Fruit fly (Drosophila melanogaster): ENCODE data around the gene hth.

Gene hth

DNA sequence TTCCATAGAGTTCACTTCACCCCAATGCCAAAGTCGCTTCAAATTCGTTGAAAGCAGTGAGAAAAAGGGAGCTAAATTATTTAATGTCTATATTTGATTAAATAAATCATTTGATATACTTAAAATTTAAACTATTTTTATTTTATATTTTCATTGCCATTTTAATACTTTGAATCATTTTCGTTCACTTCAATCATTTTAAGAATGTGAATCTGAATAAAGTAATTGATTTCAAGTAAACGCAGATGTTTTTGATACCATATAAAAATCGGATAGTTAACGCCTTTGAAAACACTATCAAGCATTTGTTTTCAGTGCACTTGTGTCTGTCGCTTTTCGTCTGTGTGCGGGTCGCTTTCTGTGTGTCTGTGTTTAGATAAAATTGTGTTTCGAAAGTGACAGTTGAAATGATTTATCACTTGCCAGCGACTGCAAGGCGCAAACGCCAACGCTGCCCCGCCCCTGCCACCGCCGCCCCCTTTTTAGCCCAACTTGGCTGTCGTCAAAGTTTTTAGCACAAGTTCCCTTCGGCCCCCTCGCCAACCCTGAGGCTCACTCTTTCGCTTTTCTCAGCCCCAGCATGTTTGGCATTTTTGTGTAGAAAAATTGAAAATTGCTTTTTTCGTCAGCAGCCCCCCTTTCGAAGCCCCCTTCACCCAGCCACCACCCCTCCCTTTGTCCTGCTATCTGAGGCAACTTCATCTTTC lies 102.1 kb downstream of the hth start (continued):
- peak; percentile 48 for TF ChIP-seq CG12942 (GFP tag; optimal IDR thresholded peaks at IDR 0.05)
- peak; percentile 53 for TF ChIP-seq CG1602 (GFP tag; optimal IDR thresholded peaks at IDR 0.05)
- TF ChIP-seq chm (GFP tag; IDR thresholded peaks at IDR 0.05): peak; percentile 49; the same call in 1 of the 2 replicates
- peak; percentile 1 for TF ChIP-seq kay (GFP tag; optimal IDR thresholded peaks at IDR 0.05)
- TF ChIP-seq PHDP (tag; optimal IDR thresholded peaks at IDR 0.05): peak; percentile 74
- peak; percentile 44; the same call in 1 of the 3 replicates for TF ChIP-seq ken (GFP tag; IDR thresholded peaks at IDR 0.05)
- TF ChIP-seq Awh (GFP tag; IDR thresholded peaks at IDR 0.05): peak; percentile 36; the same call in 1 of the 2 replicates
- peak; percentile 88 for TF ChIP-seq CoRest (tag; optimal IDR thresholded peaks at IDR 0.05)
- peak; percentile 79 for TF ChIP-seq nerfin-1 (tag; optimal IDR thresholded peaks at IDR 0.05)
- no peak for TF ChIP-seq dimm (GFP tag; IDR thresholded peaks at IDR 0.05)
- TF ChIP-seq CG34224 (GFP tag; IDR thresholded peaks at IDR 0.05; ENCODE audit: partially characterized antibody): no peak
- TF ChIP-seq Antp (GFP tag; optimal IDR thresholded peaks at IDR 0.05): peak; percentile 29
- TF ChIP-seq bsh (GFP tag; optimal IDR thresholded peaks at IDR 0.05): peak in 1 of 2 experiments; percentile 89
- peak; percentile 67 for TF ChIP-seq CG8359 (GFP tag; optimal IDR thresholded peaks at IDR 0.05; ENCODE audit: borderline replicate concordance)
- no peak for TF ChIP-seq lov (optimal IDR thresholded peaks at IDR 0.05)
- no peak for TF ChIP-seq lov (GFP tag; IDR thresholded peaks at IDR 0.05)
- no peak for TF ChIP-seq Taf1 (GFP tag; IDR thresholded peaks at IDR 0.05)
- TF ChIP-seq fd96Cb (tag; optimal IDR thresholded peaks at IDR 0.05): peak; percentile 89
- TF ChIP-seq dan (GFP tag; IDR thresholded peaks at IDR 0.05): no peak
- no peak for TF ChIP-seq CG5953 (GFP tag; IDR thresholded peaks at IDR 0.05)
- no peak for TF ChIP-seq btn (GFP tag; optimal IDR thresholded peaks at IDR 0.05)
- no peak for TF ChIP-seq pzg (GFP tag; optimal IDR thresholded peaks at IDR 0.05)
- no peak for TF ChIP-seq CG11696 (GFP tag; IDR thresholded peaks at IDR 0.05)
- peak; percentile 2 for TF ChIP-seq jing (GFP tag; optimal IDR thresholded peaks at IDR 0.05)
- TF ChIP-seq cad (GFP tag; optimal IDR thresholded peaks at IDR 0.05): no peak
- no peak for TF ChIP-seq Nf-YA (GFP tag; IDR thresholded peaks at IDR 0.05)
- no peak for TF ChIP-seq ssp (GFP tag; IDR thresholded peaks at IDR 0.05)
- peak; percentile 87 for TF ChIP-seq Oli (tag; optimal IDR thresholded peaks at IDR 0.05)
- no peak for TF ChIP-seq Lpt (GFP tag; optimal IDR thresholded peaks at IDR 0.05)
- peak; percentile 89 for TF ChIP-seq CG12391 (tag; optimal IDR thresholded peaks at IDR 0.05)
- TF ChIP-seq pum (GFP tag; optimal IDR thresholded peaks at IDR 0.05): peak; percentile 12
- peak; percentile 37 for TF ChIP-seq Vsx1 (GFP tag; optimal IDR thresholded peaks at IDR 0.05)
- TF ChIP-seq tgo (GFP tag; IDR thresholded peaks at IDR 0.05): peak; percentile 64
- peak; percentile 91 for TF ChIP-seq CG31441 (GFP tag; IDR thresholded peaks at IDR 0.05)
- peak; percentile 87 for TF ChIP-seq gsb-n (tag; optimal IDR thresholded peaks at IDR 0.05)
- TF ChIP-seq CG18764 (GFP tag; optimal IDR thresholded peaks at IDR 0.05): peak; percentile 22
- TF ChIP-seq CG16863 (GFP tag; optimal IDR thresholded peaks at IDR 0.05): peak; percentile 10
- TF ChIP-seq Meics (GFP tag; optimal IDR thresholded peaks at IDR 0.05): peak; percentile 57
- TF ChIP-seq Ptx1 (GFP tag; IDR thresholded peaks at IDR 0.05): peak; percentile 72
- TF ChIP-seq CG6654 (GFP tag; optimal IDR thresholded peaks at IDR 0.05): peak; percentile 57
- TF ChIP-seq CG12659 (GFP tag; optimal IDR thresholded peaks at IDR 0.05): peak; percentile 56
- peak; percentile 4 for TF ChIP-seq CG10543 (GFP tag; optimal IDR thresholded peaks at IDR 0.05)
- peak; percentile 61 for TF ChIP-seq oc (tag; optimal IDR thresholded peaks at IDR 0.05)
- peak; percentile 90 for TF ChIP-seq dmrt99B (tag; optimal IDR thresholded peaks at IDR 0.05)
- TF ChIP-seq CG10321 (GFP tag; IDR thresholded peaks at IDR 0.05): no peak
- TF ChIP-seq crol (GFP tag; IDR thresholded peaks at IDR 0.05): peak; percentile 94
- peak; percentile 15 for TF ChIP-seq CG6854 (GFP tag; optimal IDR thresholded peaks at IDR 0.05)
- peak; percentile 22 for TF ChIP-seq Usf (GFP tag; optimal IDR thresholded peaks at IDR 0.05)
- TF ChIP-seq CG17829 (tag; optimal IDR thresholded peaks at IDR 0.05): peak; percentile 90
- peak; percentile 24 for TF ChIP-seq CG17186 (GFP tag; optimal IDR thresholded peaks at IDR 0.05)

Data from whole organism, embryonic.